Fruit fly (Drosophila melanogaster) whole organism, pupa: ENCODE data around the gene Neu2.

Experiments used
- CG10348 ChIP-seq: fragments of 200-800 bp; sonication (Bioruptor generic); IDR thresholded peaks from 2 replicates; pipeline ENCODE4 v1.3.6; 2022; ENCODE audit warnings: missing biosample characterization, missing genetic modification characterization
- CG12605 ChIP-seq: fragments of 200-800 bp; sonication (Bioruptor generic); IDR thresholded peaks from 2 replicates; pipeline ENCODE4 v1.3.6; 2022; ENCODE audit warnings: missing biosample characterization, missing genetic modification characterization
- CG13204 ChIP-seq: fragments of 200-800 bp; sonication (Bioruptor generic); optimal IDR thresholded peaks from 2 replicates; lab custom pipeline; 2018; ENCODE audit warnings: missing biosample characterization, mild to moderate bottlenecking, missing genetic modification characterization, moderate library complexity
- CG14655 ChIP-seq: fragments of 200-800 bp; sonication (Bioruptor generic); optimal IDR thresholded peaks from 3 replicates; lab custom pipeline; 2017; ENCODE audit warnings: mild to moderate bottlenecking, missing biosample characterization, missing genetic modification reagents, missing genetic modification characterization
- CG15710 ChIP-seq: fragments of 200-800 bp; sonication (Bioruptor generic); optimal IDR thresholded peaks from 2 replicates; lab custom pipeline; 2018; ENCODE audit warnings: missing biosample characterization, mild to moderate bottlenecking, missing genetic modification characterization, moderate library complexity
- CG17806 ChIP-seq: fragments of 200-800 bp; sonication (Bioruptor generic); optimal IDR thresholded peaks from 2 replicates; lab custom pipeline; 2018; ENCODE audit warnings: missing biosample characterization, mild to moderate bottlenecking, missing genetic modification characterization, moderate library complexity
- CG32121 ChIP-seq: fragments of 200-800 bp; sonication (Bioruptor generic); IDR thresholded peaks from 2 replicates; pipeline ENCODE4 v1.3.6; 2022; ENCODE audit warnings: missing biosample characterization, missing genetic modification characterization
- CG34367 ChIP-seq: fragments of 200-800 bp; sonication (Bioruptor generic); optimal IDR thresholded peaks from 2 replicates; lab custom pipeline; 2018; ENCODE audit warnings: missing biosample characterization, mild to moderate bottlenecking, missing genetic modification characterization
- CG4496 ChIP-seq: fragments of 200-800 bp; sonication (Bioruptor generic); IDR thresholded peaks from 3 replicates; pipeline ENCODE4 v1.3.6; 2022; ENCODE audit warnings: missing biosample characterization, missing genetic modification characterization
- CG8159 ChIP-seq: fragments of 200-800 bp; sonication (Bioruptor generic); optimal IDR thresholded peaks from 3 replicates; lab custom pipeline; 2018; ENCODE audit warnings: missing biosample characterization, mild to moderate bottlenecking, missing genetic modification characterization, moderate library complexity
- CG8301 ChIP-seq: fragments of 200-800 bp; sonication (Bioruptor generic); optimal IDR thresholded peaks from 2 replicates; lab custom pipeline; 2018; ENCODE audit warnings: missing biosample characterization, mild to moderate bottlenecking, missing genetic modification characterization
- CG9948 ChIP-seq: fragments of 200-800 bp; sonication (Bioruptor generic); optimal IDR thresholded peaks from 2 replicates; lab custom pipeline; 2018; ENCODE audit warnings: missing biosample characterization, mild to moderate bottlenecking, missing genetic modification characterization, moderate library complexity
- D1 ChIP-seq: fragments of 200-800 bp; sonication (Bioruptor generic); optimal IDR thresholded peaks from 2 replicates; lab custom pipeline; 2018; ENCODE audit warnings: missing biosample characterization, mild to moderate bottlenecking, missing genetic modification characterization, moderate library complexity
- EcR ChIP-seq: fragments of 200-800 bp; sonication (Bioruptor generic); optimal IDR thresholded peaks from 3 replicates; lab custom pipeline; 2019; ENCODE audit warnings: missing biosample characterization, missing genetic modification characterization, mild to moderate bottlenecking, moderate library complexity, missing genetic modification reagents
- Ets98B ChIP-seq: fragments of 200-800 bp; sonication (Bioruptor generic); IDR thresholded peaks from 2 replicates; pipeline ENCODE4 v1.3.6; 2022; ENCODE audit warnings: missing biosample characterization, missing genetic modification characterization
- Pif1A ChIP-seq: fragments of 200-800 bp; sonication (Bioruptor generic); optimal IDR thresholded peaks from 3 replicates; lab custom pipeline; 2016; ENCODE audit warnings: missing biosample characterization, missing genetic modification characterization
- Pif1B ChIP-seq: fragments of 200-800 bp; sonication (Bioruptor generic); optimal IDR thresholded peaks from 3 replicates; lab custom pipeline; 2016; ENCODE audit warnings: missing biosample characterization, missing genetic modification characterization
- Snoo ChIP-seq: fragments of 200-800 bp; sonication (Bioruptor generic); optimal IDR thresholded peaks from 3 replicates; lab custom pipeline; 2017; ENCODE audit warnings: missing biosample characterization, mild to moderate bottlenecking, missing genetic modification characterization, inconsistent platforms
- fd96Ca ChIP-seq: fragments of 200-800 bp; sonication (Bioruptor generic); IDR thresholded peaks from 3 replicates; pipeline ENCODE4 v1.3.6; 2022; ENCODE audit warnings: missing biosample characterization, missing genetic modification characterization
- gl ChIP-seq: fragments of 200-800 bp; sonication (Bioruptor generic); optimal IDR thresholded peaks from 2 replicates; lab custom pipeline; 2018; ENCODE audit warnings: missing biosample characterization, mild to moderate bottlenecking, missing genetic modification characterization
- rn ChIP-seq: fragments of 200-800 bp; sonication (Bioruptor generic); IDR thresholded peaks from 2 replicates; pipeline ENCODE4 v1.3.6; 2022; ENCODE audit warnings: missing biosample characterization, missing genetic modification characterization

The Neu2 gene

DNA sequence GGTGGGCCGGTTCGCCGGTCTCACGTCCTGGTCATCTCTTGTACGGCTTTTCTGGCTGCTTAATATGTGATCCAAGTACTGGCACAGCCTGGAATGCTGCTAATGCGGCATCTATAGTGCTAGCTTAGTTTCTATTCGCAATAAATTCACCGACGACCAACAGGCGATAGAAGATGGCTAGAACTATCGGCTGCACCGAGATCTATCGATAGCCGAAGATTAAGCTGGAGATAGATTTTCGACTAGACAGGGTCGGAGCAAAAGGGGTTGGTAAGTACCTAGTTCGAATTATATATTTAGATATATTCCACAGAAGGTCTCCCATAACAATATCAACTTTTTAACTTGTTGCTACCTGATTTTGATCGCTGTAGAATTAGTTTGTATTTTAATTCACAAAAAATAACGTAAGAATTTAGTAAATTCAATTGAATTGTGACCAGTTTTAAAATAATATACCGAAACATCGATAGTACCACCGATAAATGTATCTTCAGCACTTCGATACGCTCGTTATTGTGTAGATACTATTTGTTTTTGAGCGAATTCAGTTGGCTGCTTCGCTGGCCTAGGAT, 17.1 kb upstream of the Neu2 start, which contains the start of the genes Glg1 and M6:
TSS of gene Glg1 (minus strand) at position 185 of the 575 bp plus-strand sequence.
TSS of gene M6 (plus strand) at position 499 of the 575 bp plus-strand sequence.
- TF ChIP-seq CG17806 (tag; lab: Kevin White, UChicago) (peak; percentile 35), CG8301 (peak; percentile 44), CG4496 (peak; percentile 58; the same call in 1 of the 3 replicates), Snoo (tag; lab: Kevin White, UChicago) (peak; percentile 46), CG8159 (peak; percentile 70), fd96Ca (GFP tag; lab: Robert Waterston, UW) (peak; percentile 56; the same call in 2 of the 3 replicates), CG15710 (tag; lab: Kevin White, UChicago) (peak; percentile 56), gl (tag; lab: Kevin White, UChicago) (no peak), CG9948 (tag; lab: Kevin White, UChicago) (peak; percentile 36), CG13204 (no peak), Ets98B (GFP tag; lab: Robert Waterston, UW) (no peak; the same call in 1 of the 2 replicates), CG32121 (peak; percentile 59; the same call in 1 of the 2 replicates)

DNA sequence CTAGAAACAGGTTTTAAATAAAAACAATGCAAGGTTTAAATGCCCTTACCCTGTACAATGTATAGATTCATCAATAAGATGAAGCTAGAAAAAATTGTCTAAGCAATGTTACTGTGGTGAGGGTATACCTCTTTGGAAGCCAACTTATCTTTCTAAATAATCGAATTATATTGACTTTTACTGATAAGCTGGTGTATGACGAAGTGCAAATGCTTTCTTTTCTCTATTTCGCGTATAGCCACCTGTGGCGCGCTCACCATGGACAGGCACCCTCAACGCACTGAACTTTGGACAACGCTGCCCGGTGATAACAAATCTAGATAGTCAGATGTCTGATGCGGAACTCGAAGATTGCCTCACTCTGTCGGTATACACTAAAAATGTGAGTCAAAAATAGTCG, 11.5 kb upstream of the Neu2 start:
- TF ChIP-seq CG13204 = no peak
- no peak for TF ChIP-seq CG9948 (tag; lab: Kevin White, UChicago)
- no peak for TF ChIP-seq CG12605 (GFP tag; lab: Robert Waterston, UW)
- TF ChIP-seq CG15710 (tag; lab: Kevin White, UChicago) = no peak
- TF ChIP-seq CG10348 (GFP tag; lab: Robert Waterston, UW) = no peak
- TF ChIP-seq gl (tag; lab: Kevin White, UChicago) = no peak
- no peak for TF ChIP-seq Pif1B
- TF ChIP-seq EcR (GFP tag; lab: Kevin White, UChicago) = no peak
- no peak for TF ChIP-seq Snoo (tag; lab: Kevin White, UChicago)
- TF ChIP-seq rn (GFP tag; lab: Robert Waterston, UW) = no peak
- TF ChIP-seq CG8301 = no peak
- no peak for TF ChIP-seq CG8159
- TF ChIP-seq Ets98B (GFP tag; lab: Robert Waterston, UW) = no peak
- no peak for TF ChIP-seq CG34367 (tag; lab: Kevin White, UChicago)
- no peak for TF ChIP-seq CG32121
- no peak for TF ChIP-seq fd96Ca (GFP tag; lab: Robert Waterston, UW)
- no peak for TF ChIP-seq CG14655
- no peak for TF ChIP-seq CG4496
- TF ChIP-seq CG17806 (tag; lab: Kevin White, UChicago) = no peak
- TF ChIP-seq, all 21 proteins: peak for 0

dm6 chr3L:21501172-21501571, 10.8 kb upstream of the Neu2 start, which contains the start of gene Est-Q:
Gene Est-Q (plus strand): TSS chr3L:21501421.
- TF ChIP-seq CG14655 (no peak), CG8301 (no peak), CG15710 (tag; lab: Kevin White, UChicago) (no peak), CG4496 (no peak), CG34367 (tag; lab: Kevin White, UChicago) (no peak), CG12605 (GFP tag; lab: Robert Waterston, UW) (no peak), Snoo (tag; lab: Kevin White, UChicago) (no peak), Pif1A (GFP tag; lab: Kevin White, UChicago) (no peak), CG13204 (no peak), rn (GFP tag; lab: Robert Waterston, UW) (no peak), CG32121 (no peak), Pif1B (no peak)
- TF ChIP-seq, all 21 proteins: peak for 0

DNA sequence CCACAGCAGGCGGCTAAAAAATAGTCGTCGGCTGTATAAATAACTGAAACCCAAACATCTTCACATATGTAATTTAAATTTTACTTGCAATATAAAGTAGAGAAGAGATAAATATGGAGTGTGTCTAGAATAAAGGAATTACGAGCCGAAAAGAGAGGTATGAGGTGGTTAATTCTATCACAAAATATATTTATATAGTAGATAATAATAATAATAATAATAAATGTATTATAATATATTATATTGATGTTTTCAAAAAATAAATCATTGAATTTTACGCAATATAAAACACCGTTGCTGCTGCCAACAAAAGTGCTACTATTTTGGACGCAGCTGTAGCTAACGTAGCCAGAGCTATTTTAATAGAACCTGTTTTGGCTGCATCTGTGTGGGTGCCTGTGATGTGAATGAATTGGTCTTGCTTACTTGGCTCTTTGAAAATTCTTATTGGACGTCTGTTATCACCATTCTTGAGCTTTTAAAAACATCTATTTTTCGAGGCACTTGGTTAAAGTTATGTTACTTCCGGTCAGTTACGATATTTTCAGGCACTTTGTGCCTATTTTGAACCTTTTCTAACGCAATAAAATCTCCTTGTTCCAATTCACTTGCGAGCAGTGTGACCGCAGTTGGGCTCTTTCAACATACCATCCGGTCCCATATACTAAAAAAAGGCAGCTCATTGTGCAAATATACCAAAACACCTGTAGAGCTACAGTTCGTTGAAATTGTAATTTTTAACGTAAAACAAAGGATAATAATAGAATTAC, 6.7 kb upstream of the Neu2 start, which contains the start of gene Hr78:
TSS of gene Hr78 (minus strand) at position 630 of the 770 bp plus-strand sequence.
- TF ChIP-seq CG15710 (tag; lab: Kevin White, UChicago) (peak; percentile 84), CG4496 (peak; percentile 63; the same call in 2 of the 3 replicates), CG8159 (peak; percentile 84), CG9948 (tag; lab: Kevin White, UChicago) (peak; percentile 83), D1 (tag; lab: Kevin White, UChicago) (peak; percentile 75), rn (GFP tag; lab: Robert Waterston, UW) (no peak), CG14655 (no peak), fd96Ca (GFP tag; lab: Robert Waterston, UW) (peak; percentile 46; the same call in 1 of the 3 replicates), Pif1A (GFP tag; lab: Kevin White, UChicago) (no peak), CG8301 (peak; percentile 81), EcR (GFP tag; lab: Kevin White, UChicago) (peak; percentile 77), CG10348 (GFP tag; lab: Robert Waterston, UW) (no peak), Ets98B (GFP tag; lab: Robert Waterston, UW) (no peak; the same call in 1 of the 2 replicates), CG17806 (tag; lab: Kevin White, UChicago) (peak; percentile 75), CG13204 (no peak), CG32121 (peak; percentile 73), CG34367 (tag; lab: Kevin White, UChicago) (peak; percentile 60), Snoo (tag; lab: Kevin White, UChicago) (peak; percentile 71), CG12605 (GFP tag; lab: Robert Waterston, UW) (peak; percentile 35), Pif1B (peak; percentile 65), gl (tag; lab: Kevin White, UChicago) (peak; percentile 19)

DNA sequence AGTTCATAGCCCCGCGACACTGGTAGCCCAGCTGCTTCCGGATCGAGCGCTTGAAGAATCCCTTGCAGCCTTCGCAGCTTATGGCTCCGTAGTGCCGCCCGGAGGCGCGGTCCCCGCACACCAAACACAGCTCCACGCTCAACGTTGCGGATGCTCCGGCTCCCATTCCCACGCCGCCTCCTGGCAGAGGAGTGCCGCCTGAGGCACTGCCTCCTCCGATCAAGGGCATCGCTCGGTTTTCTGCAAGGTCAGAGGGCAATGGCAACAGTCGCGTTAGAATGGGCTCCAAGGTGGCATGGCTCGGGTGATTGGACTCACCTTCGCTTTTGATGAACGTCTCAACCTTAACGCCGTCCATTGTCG, 6.1 kb upstream of the Neu2 start:
- TF ChIP-seq Pif1B (no peak), CG8301 (no peak), CG10348 (GFP tag; lab: Robert Waterston, UW) (no peak), Snoo (tag; lab: Kevin White, UChicago) (no peak), D1 (tag; lab: Kevin White, UChicago) (no peak), CG8159 (no peak), CG9948 (tag; lab: Kevin White, UChicago) (no peak), CG12605 (GFP tag; lab: Robert Waterston, UW) (no peak), CG13204 (no peak), fd96Ca (GFP tag; lab: Robert Waterston, UW) (no peak), rn (GFP tag; lab: Robert Waterston, UW) (no peak), CG4496 (no peak)
